Worm (Caenorhabditis elegans) whole organism, L4 larva: ENCODE data around the gene gldi-8.

Experiments used
- D1046.2 ChIP-seq: fragments of 200-800 bp; sonication (Bioruptor generic); IDR thresholded peaks from 2 replicates; pipeline ENCODE4 v1.3.6; 2022; ENCODE audit warnings: missing genetic modification characterization, missing compliant biosample characterization
- F26F4.8 ChIP-seq: fragments of 200-800 bp; sonication (Bioruptor generic); conservative IDR thresholded peaks from 2 replicates; pipeline ENCODE4 v1.3.6; 2022; ENCODE audit warnings: missing genetic modification characterization, missing compliant biosample characterization
- F37D6.2 ChIP-seq: sonication (generic microtip); optimal IDR thresholded peaks from 2 replicates; lab custom pipeline; 2016; ENCODE audit warnings: mild to moderate bottlenecking, missing genetic modification characterization, missing compliant biosample characterization
- F49E8.2 ChIP-seq: sonication (generic microtip); optimal IDR thresholded peaks from 2 replicates; lab custom pipeline; 2016; ENCODE audit warnings: missing compliant biosample characterization, mild to moderate bottlenecking, missing genetic modification characterization, borderline replicate concordance
- T20F7.1 ChIP-seq: fragments of 200-800 bp; sonication (Bioruptor generic); optimal IDR thresholded peaks from 2 replicates; lab custom pipeline; 2018; ENCODE audit warnings: mild to moderate bottlenecking, missing genetic modification characterization, missing compliant biosample characterization
- Y5F2A.4 ChIP-seq: fragments of 200-800 bp; sonication (Bioruptor generic); optimal IDR thresholded peaks from 2 replicates; lab custom pipeline; 2018; ENCODE audit warnings: mild to moderate bottlenecking, missing genetic modification characterization, missing compliant biosample characterization
- ZK337.2 ChIP-seq: fragments of 200-800 bp; sonication (Bioruptor generic); IDR thresholded peaks from 2 replicates; pipeline ENCODE4 v1.3.6; 2022; ENCODE audit warnings: missing genetic modification reagents, missing genetic modification characterization, missing compliant biosample characterization
- arid-1 ChIP-seq: fragments of 200-800 bp; sonication (Bioruptor generic); conservative IDR thresholded peaks from 2 replicates; pipeline ENCODE4 v1.3.6; 2022; ENCODE audit warnings: missing genetic modification reagents, missing genetic modification characterization, missing compliant biosample characterization
- attf-4 ChIP-seq: sonication (generic microtip); optimal IDR thresholded peaks from 3 replicates; lab custom pipeline; 2017; ENCODE audit warnings: missing biosample characterization, missing genetic modification characterization
- ceh-82 ChIP-seq: sonication (generic microtip); optimal IDR thresholded peaks from 2 replicates; lab custom pipeline; 2017; ENCODE audit warnings: missing biosample characterization, missing genetic modification characterization
- ctbp-1 ChIP-seq: fragments of 200-800 bp; sonication (Bioruptor generic); IDR thresholded peaks from 2 replicates; pipeline ENCODE4 v1.3.6; 2022; ENCODE audit warnings: missing genetic modification reagents, missing genetic modification characterization, missing compliant biosample characterization
- daf-12 ChIP-seq: fragments of 150-350 bp; optimal IDR thresholded peaks from 2 replicates; lab custom pipeline; 2014; ENCODE audit warnings: missing biosample characterization, missing genetic modification reagents, missing genetic modification characterization
- daf-8 ChIP-seq: fragments of 200-800 bp; sonication (Bioruptor generic); IDR thresholded peaks from 2 replicates; pipeline ENCODE4 v1.3.6; 2022; ENCODE audit warnings: missing genetic modification characterization, missing compliant biosample characterization
- dmd-6 ChIP-seq: fragments of 200-800 bp; sonication (Bioruptor generic); IDR thresholded peaks from 2 replicates; pipeline ENCODE4 v1.3.6; 2022; ENCODE audit warnings: missing genetic modification reagents, missing genetic modification characterization, missing compliant biosample characterization
- dmd-9 ChIP-seq: fragments of 200-800 bp; sonication (Bioruptor generic); IDR thresholded peaks from 2 replicates; pipeline ENCODE4 v1.3.6; 2022; ENCODE audit warnings: missing genetic modification reagents, missing genetic modification characterization, missing compliant biosample characterization
- duxl-1 ChIP-seq: sonication (generic microtip); optimal IDR thresholded peaks from 2 replicates; lab custom pipeline; 2016; ENCODE audit warnings: mild to moderate bottlenecking, missing genetic modification characterization, moderate library complexity, missing compliant biosample characterization; ENCODE audit not compliant: poor library complexity
- dve-1 ChIP-seq: sonication (generic microtip); optimal IDR thresholded peaks from 2 replicates; lab custom pipeline; 2017; ENCODE audit warnings: antibody characterized with exemption, mild to moderate bottlenecking, missing genetic modification characterization, missing compliant biosample characterization; ENCODE audit not compliant: insufficient read depth
- egl-43 ChIP-seq: fragments of 200-800 bp; sonication (Bioruptor generic); IDR thresholded peaks from 2 replicates; pipeline ENCODE4 v1.3.6; 2022; ENCODE audit warnings: missing genetic modification reagents, missing genetic modification characterization, missing compliant biosample characterization
- gei-8 ChIP-seq: fragments of 200-800 bp; sonication (Bioruptor generic); optimal IDR thresholded peaks from 2 replicates; lab custom pipeline; 2018; ENCODE audit warnings: mild to moderate bottlenecking, missing genetic modification characterization, missing compliant biosample characterization
- hif-1 ChIP-seq, 2 experiments: sonication (generic microtip); optimal IDR thresholded peaks; 2 replicates each; lab custom pipeline; 2016 to 2017; ENCODE audit warnings: missing compliant biosample characterization in 2 of 2, missing genetic modification characterization in 2 of 2, missing genetic modification reagents in 2 of 2, missing genotype in 2 of 2, mild to moderate bottlenecking in 1 of 2
- hlh-11 ChIP-seq: fragments of 200-800 bp; sonication (Bioruptor generic); optimal IDR thresholded peaks from 2 replicates; lab custom pipeline; 2018; ENCODE audit warnings: mild to moderate bottlenecking, missing genetic modification characterization, missing compliant biosample characterization
- hlh-30 ChIP-seq: sonication (generic microtip); optimal IDR thresholded peaks from 2 replicates; lab custom pipeline; 2017; ENCODE audit warnings: antibody characterized with exemption, mild to moderate bottlenecking, missing genetic modification characterization, missing compliant biosample characterization; ENCODE audit not compliant: insufficient read depth
- hmg-1.1 ChIP-seq: fragments of 200-800 bp; sonication (Bioruptor generic); IDR thresholded peaks from 2 replicates; pipeline ENCODE4 v1.3.6; 2022; ENCODE audit warnings: missing genetic modification reagents, missing genetic modification characterization, missing compliant biosample characterization
- lim-7 ChIP-seq: fragments of 200-800 bp; sonication (Bioruptor generic); IDR thresholded peaks from 2 replicates; pipeline ENCODE4 v1.3.6; 2022; ENCODE audit warnings: missing genetic modification characterization, missing compliant biosample characterization
- lin-39 ChIP-seq: fragments of 150-350 bp; optimal IDR thresholded peaks from 2 replicates; lab custom pipeline; 2014; ENCODE audit warnings: missing biosample characterization, missing genetic modification reagents, missing genetic modification characterization
- lir-3 ChIP-seq: sonication (generic microtip); optimal IDR thresholded peaks from 2 replicates; lab custom pipeline; 2016; ENCODE audit warnings: mild to moderate bottlenecking, missing genetic modification characterization, missing compliant biosample characterization
- lsy-2 ChIP-seq, 2 experiments: fragments of 150-350 bp in 1 of 2; sonication (generic microtip) in 1 of 2; optimal IDR thresholded peaks; 2 replicates each; lab custom pipeline; 2014 to 2017; ENCODE audit warnings: missing biosample characterization in 2 of 2, missing genetic modification characterization in 2 of 2
- madf-5 ChIP-seq, 2 experiments: fragments of 200-800 bp; sonication (Bioruptor generic); IDR thresholded peaks; 2 replicates each; pipeline ENCODE4 v1.3.6; 2022; ENCODE audit warnings: missing compliant biosample characterization in 2 of 2, missing genetic modification characterization in 2 of 2
- madf-9 ChIP-seq: fragments of 200-800 bp; sonication (Bioruptor generic); conservative IDR thresholded peaks from 2 replicates; pipeline ENCODE4 v1.3.6; 2022; ENCODE audit warnings: missing genetic modification reagents, missing genetic modification characterization, missing compliant biosample characterization
- mxl-2 ChIP-seq: fragments of 200-800 bp; sonication (Bioruptor generic); conservative IDR thresholded peaks from 2 replicates; pipeline ENCODE4 v1.3.6; 2022; ENCODE audit warnings: missing genetic modification reagents, missing genetic modification characterization, missing compliant biosample characterization
- nhr-102 ChIP-seq: sonication (generic microtip); optimal IDR thresholded peaks from 2 replicates; lab custom pipeline; 2016; ENCODE audit warnings: mild to moderate bottlenecking, missing genetic modification characterization, moderate library complexity, missing compliant biosample characterization
- nhr-11 ChIP-seq: fragments of 150-350 bp; optimal IDR thresholded peaks from 2 replicates; lab custom pipeline; 2014; ENCODE audit warnings: missing biosample characterization, missing genetic modification characterization
- nhr-237 ChIP-seq: sonication (generic microtip); optimal IDR thresholded peaks from 2 replicates; lab custom pipeline; 2017; ENCODE audit warnings: missing biosample characterization, missing genetic modification characterization
- nhr-25 ChIP-seq: sonication (generic microtip); optimal IDR thresholded peaks from 2 replicates; lab custom pipeline; 2017; ENCODE audit warnings: missing genetic modification characterization, mild to moderate bottlenecking, missing compliant biosample characterization, antibody characterized with exemption, moderate library complexity, borderline replicate concordance; ENCODE audit not compliant: insufficient read depth
- nhr-42 ChIP-seq: fragments of 200-800 bp; sonication (Bioruptor generic); IDR thresholded peaks from 2 replicates; pipeline ENCODE4 v1.3.6; 2022; ENCODE audit warnings: missing genetic modification characterization, missing compliant biosample characterization
- nhr-48 ChIP-seq: sonication (generic microtip); optimal IDR thresholded peaks from 2 replicates; lab custom pipeline; 2016; ENCODE audit warnings: mild to moderate bottlenecking, missing genetic modification characterization, missing compliant biosample characterization
- pha-4 ChIP-seq, 2 experiments: fragments of 150-350 bp in 1 of 2; fragments of 200-800 bp in 1 of 2; sonication (Bioruptor generic) in 1 of 2; IDR thresholded peaks in 1 of 2; optimal IDR thresholded peaks in 1 of 2; 2 replicates each; pipeline versions ENCODE4 v1.3.6 to Lab custom; 2014 to 2022; ENCODE audit warnings: missing genetic modification characterization in 2 of 2, missing genetic modification reagents in 2 of 2, missing biosample characterization in 1 of 2, missing compliant biosample characterization in 1 of 2
- php-3 ChIP-seq: fragments of 200-800 bp; sonication (Bioruptor generic); IDR thresholded peaks from 2 replicates; pipeline ENCODE4 v1.3.6; 2022; ENCODE audit warnings: missing genetic modification reagents, missing genetic modification characterization, missing compliant biosample characterization
- sdz-12 ChIP-seq: fragments of 200-800 bp; sonication (Bioruptor generic); optimal IDR thresholded peaks from 2 replicates; lab custom pipeline; 2018; ENCODE audit warnings: mild to moderate bottlenecking, missing genetic modification characterization, missing compliant biosample characterization
- set-16 ChIP-seq: fragments of 200-800 bp; sonication (Bioruptor generic); IDR thresholded peaks from 2 replicates; pipeline ENCODE4 v1.3.6; 2022; ENCODE audit warnings: missing genetic modification reagents, missing genetic modification characterization, missing compliant biosample characterization
- snpc-1.2 ChIP-seq: fragments of 200-800 bp; sonication (Bioruptor generic); IDR thresholded peaks from 2 replicates; pipeline ENCODE4 v1.3.6; 2022; ENCODE audit warnings: missing genetic modification reagents, missing genetic modification characterization, missing compliant biosample characterization
- spr-1 ChIP-seq: sonication (generic microtip); optimal IDR thresholded peaks from 2 replicates; lab custom pipeline; 2016; ENCODE audit warnings: mild to moderate bottlenecking, missing genetic modification characterization, missing compliant biosample characterization
- spr-3 ChIP-seq: fragments of 200-800 bp; sonication (Bioruptor generic); optimal IDR thresholded peaks from 2 replicates; lab custom pipeline; 2018; ENCODE audit warnings: mild to moderate bottlenecking, missing genetic modification characterization, missing compliant biosample characterization
- tra-1 ChIP-seq: fragments of 200-800 bp; sonication (Bioruptor generic); IDR thresholded peaks from 2 replicates; pipeline ENCODE4 v1.3.6; 2022; ENCODE audit warnings: missing genetic modification reagents, missing genetic modification characterization, missing compliant biosample characterization
- unc-39 ChIP-seq: sonication (generic microtip); optimal IDR thresholded peaks from 2 replicates; lab custom pipeline; 2017; ENCODE audit warnings: missing biosample characterization, missing genetic modification characterization
- unc-62 ChIP-seq, 3 experiments: fragments of 150-350 bp in 1 of 3; sonication (generic microtip); optimal IDR thresholded peaks in 2 of 3; peaks in 1 of 3; 1 replicate in 1 of 3; 2 replicates in 2 of 3; lab custom pipeline; 2014 to 2017; ENCODE audit warnings: missing biosample characterization in 3 of 3, missing genetic modification characterization in 3 of 3, missing genetic modification reagents in 3 of 3, missing genotype in 1 of 3
- vab-7 ChIP-seq: fragments of 200-800 bp; sonication (Bioruptor generic); IDR thresholded peaks from 2 replicates; pipeline ENCODE4 v1.3.6; 2022; ENCODE audit warnings: missing genetic modification reagents, missing genetic modification characterization, missing compliant biosample characterization
- ztf-7 ChIP-seq: fragments of 150-350 bp; optimal IDR thresholded peaks from 2 replicates; lab custom pipeline; 2014; ENCODE audit warnings: missing biosample characterization, missing genetic modification characterization

Gene gldi-8

DNA sequence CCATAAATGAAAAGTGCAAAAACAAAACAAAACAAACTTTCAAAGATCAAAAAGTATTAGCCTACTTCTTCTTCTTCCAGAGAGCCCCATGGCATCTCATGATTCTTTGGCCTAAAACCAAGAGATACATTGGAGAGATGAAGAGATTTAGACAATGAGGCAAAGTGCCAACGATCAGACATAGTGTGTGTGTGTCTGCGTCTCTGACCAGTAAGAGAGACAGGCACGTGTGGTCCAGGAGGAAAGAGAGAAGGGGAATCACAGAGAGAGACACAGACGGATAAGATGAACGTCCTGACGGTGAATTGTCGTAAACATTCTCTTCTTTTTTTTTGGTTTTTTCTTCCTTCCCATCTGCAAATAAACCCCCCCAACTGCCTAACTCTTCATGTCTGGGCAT is 16.1 kb downstream of the gldi-8 start (continued):
- TF ChIP-seq php-3 (GFP tag; lab: Robert Waterston, UW) (0 out of 2 replicates have a peak, but pooled peaks have one; percentile 28), ctbp-1 (GFP tag; lab: Robert Waterston, UW) (peak; percentile 85), dmd-6 (GFP tag; lab: Robert Waterston, UW) (peak; percentile 96), madf-5 (GFP tag; IDR thresholded peaks at IDR 0.05; lab: Robert Waterston, UW) (no peak), daf-12 (tag; lab: Kevin White, UChicago) (no peak), lsy-2 (tag; optimal IDR thresholded peaks at IDR 0.05; lab: Kevin White, UChicago) (peak; percentile 84 to 95), sdz-12 (no peak), hlh-11 (peak; percentile 98), ceh-82 (tag; lab: Kevin White, UChicago) (no peak), set-16 (GFP tag; lab: Robert Waterston, UW) (peak; percentile 56; the same call in 1 of the 2 replicates), spr-3 (GFP tag; lab: Kevin White, UChicago) (no peak), nhr-25 (tag; lab: Kevin White, UChicago) (peak; percentile 63), hlh-30 (tag; lab: Kevin White, UChicago) (peak; percentile 100), vab-7 (no peak), gei-8 (GFP tag; lab: Kevin White, UChicago) (peak; percentile 70), daf-8 (GFP tag; lab: Robert Waterston, UW) (no peak), spr-1 (tag; lab: Kevin White, UChicago) (peak; percentile 59), duxl-1 (tag; lab: Kevin White, UChicago) (peak; percentile 34), lim-7 (GFP tag; lab: Robert Waterston, UW) (no peak), nhr-237 (no peak), ztf-7 (tag; lab: Kevin White, UChicago) (peak; percentile 62), unc-39 (tag; lab: Kevin White, UChicago) (no peak), lir-3 (tag; lab: Kevin White, UChicago) (no peak), nhr-102 (tag; lab: Kevin White, UChicago) (peak; percentile 66), dmd-9 (no peak), snpc-1.2 (GFP tag; lab: Robert Waterston, UW) (no peak), nhr-42 (GFP tag; lab: Robert Waterston, UW) (no peak), ZK337.2 (GFP tag; lab: Robert Waterston, UW) (no peak), hmg-1.1 (GFP tag; lab: Robert Waterston, UW) (peak; percentile 92), tra-1 (peak; percentile 94), F49E8.2 (tag; lab: Kevin White, UChicago) (no peak), dve-1 (peak; percentile 98), F37D6.2 (tag; lab: Kevin White, UChicago) (peak; percentile 63), egl-43 (GFP tag; lab: Robert Waterston, UW) (peak; percentile 75; the same call in 1 of the 2 replicates), D1046.2 (GFP tag; lab: Robert Waterston, UW) (peak; percentile 71; the same call in 1 of the 2 replicates), unc-62 (GFP tag; optimal IDR thresholded peaks at IDR 0.05 in 1 of 2; lab: Kevin White, UChicago) (peak in 1 of 2 experiments; percentile 100), unc-62 (tag; optimal IDR thresholded peaks at IDR 0.05; lab: Kevin White, UChicago) (peak; percentile 85), mxl-2 (GFP tag; lab: Robert Waterston, UW) (0 out of 2 replicates have a peak, but pooled peaks have one; percentile 28), F26F4.8 (GFP tag; lab: Robert Waterston, UW) (no peak), nhr-48 (tag; lab: Kevin White, UChicago) (peak; percentile 85), nhr-11 (tag; lab: Kevin White, UChicago) (peak; percentile 97), arid-1 (GFP tag; lab: Robert Waterston, UW) (no peak), lin-39 (tag; lab: Kevin White, UChicago) (no peak), madf-9 (GFP tag; lab: Robert Waterston, UW) (0 out of 2 replicates have a peak, but pooled peaks have one; percentile 47), pha-4 (GFP tag; IDR thresholded peaks at IDR 0.05; lab: Robert Waterston, UW) (peak; percentile 70), pha-4 (tag; optimal IDR thresholded peaks at IDR 0.05; lab: Kevin White, UChicago) (peak; percentile 94), Y5F2A.4 (GFP tag; lab: Kevin White, UChicago) (no peak), attf-4 (tag; lab: Kevin White, UChicago) (no peak), T20F7.1 (GFP tag; lab: Kevin White, UChicago) (no peak), hif-1 (tag; optimal IDR thresholded peaks at IDR 0.05; lab: Kevin White, UChicago) (peak; percentile 22 to 88)
